Fruit fly (Drosophila melanogaster) S2 (cell line): Measurements from ENCODE around the gene CG15209.

ENCODE experiments used
- CG8478 ChIP-seq: fragments of >200 bp; optimal IDR thresholded peaks from 2 replicates; lab custom pipeline; 2018
- CTCF ChIP-seq, 2 experiments: fragments of >200 bp; optimal IDR thresholded peaks; 2 replicates each; lab custom pipeline; 2018

The CG15209 gene

dm6 chrX:10841717-10842255 is at the start of gene CG15209:
Gene CG15209, plus strand, starts transcription at chrX:10842205.
- no peak for TF ChIP-seq CG8478
- no peak for TF ChIP-seq CTCF (optimal IDR thresholded peaks at IDR 0.05; lab: Kevin White, UChicago)

dm6 chrX:10801033-10801432 is 41.0 kb upstream of the CG15209 start:
- TF ChIP-seq CTCF (optimal IDR thresholded peaks at IDR 0.05; lab: Kevin White, UChicago): no peak
- TF ChIP-seq CG8478: no peak

DNA sequence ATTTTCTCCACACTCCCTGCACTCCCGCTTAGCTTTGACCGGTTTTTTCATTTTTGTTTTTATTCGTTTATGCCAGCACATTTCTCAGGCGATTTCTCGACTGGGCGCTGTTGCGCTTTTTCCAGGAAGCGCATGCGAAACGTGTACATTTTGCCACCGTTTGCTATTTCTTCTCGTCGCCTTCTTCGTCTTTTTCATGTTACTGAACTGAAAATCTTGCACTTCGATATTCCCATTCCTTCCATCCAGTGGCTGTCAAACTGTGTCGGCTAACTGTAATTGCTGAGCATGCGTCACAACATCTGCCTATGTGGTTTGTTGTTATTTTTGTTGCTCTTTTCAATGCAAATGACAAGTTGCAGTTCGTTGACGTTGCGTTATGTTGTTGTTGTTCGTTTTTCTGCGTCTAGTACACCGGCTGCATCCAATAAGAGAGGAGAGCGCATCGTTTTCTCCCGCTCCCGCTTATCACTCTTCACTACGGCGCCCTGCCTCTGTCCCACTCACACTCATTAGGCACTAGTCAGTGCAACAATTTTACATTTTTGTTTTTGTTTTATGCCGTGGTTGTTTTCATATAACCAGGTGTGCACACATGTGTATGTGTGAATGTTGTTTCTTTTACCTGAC is 40.1 kb upstream of the CG15209 start:
- TF ChIP-seq CG8478: no peak
- no peak for TF ChIP-seq CTCF (optimal IDR thresholded peaks at IDR 0.05; lab: Kevin White, UChicago)

- TF ChIP-seq CG8478 (no peak), CTCF (optimal IDR thresholded peaks at IDR 0.05; lab: Kevin White, UChicago) (no peak)
Measured at dm6 chrX:10802457-10803378, 39.3 kb upstream of the CG15209 start.

dm6 chrX:10804042-10804441 is 38.0 kb upstream of the CG15209 start:
- no peak for TF ChIP-seq CG8478
- no peak for TF ChIP-seq CTCF (optimal IDR thresholded peaks at IDR 0.05; lab: Kevin White, UChicago)

DNA sequence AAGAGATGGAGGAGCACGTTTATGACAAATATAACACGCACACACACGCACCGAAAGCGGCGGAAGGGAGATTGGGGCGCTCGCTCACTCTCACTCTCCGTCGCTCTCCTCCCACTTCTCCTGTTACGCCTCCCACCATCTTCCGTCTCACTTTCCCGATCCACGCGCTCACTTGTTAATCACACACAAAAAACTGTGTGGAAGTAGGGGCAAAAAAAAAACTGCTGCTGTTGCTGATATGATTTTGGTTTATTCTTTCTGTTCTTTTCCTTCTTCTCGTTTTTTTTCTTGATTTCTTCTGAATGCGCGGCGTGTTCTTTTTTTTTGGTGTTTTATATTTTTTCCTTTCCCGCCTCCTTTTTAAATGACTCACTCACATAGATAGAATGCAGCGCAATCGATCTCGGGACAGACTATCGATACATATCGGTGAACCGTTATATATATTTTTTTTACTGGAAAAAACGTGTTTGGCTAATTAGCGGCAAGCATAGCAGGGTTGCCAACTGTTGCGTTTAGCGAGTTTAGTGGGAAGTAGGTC is 36.3 kb upstream of the CG15209 start:
- TF ChIP-seq CG8478: no peak
- TF ChIP-seq CTCF (optimal IDR thresholded peaks at IDR 0.05; lab: Kevin White, UChicago): no peak

dm6 chrX:10806718-10807412 is 35.1 kb upstream of the CG15209 start:
- TF ChIP-seq CG8478: no peak
- TF ChIP-seq CTCF (optimal IDR thresholded peaks at IDR 0.05; lab: Kevin White, UChicago): no peak

dm6 chrX:10808684-10809083 is 33.3 kb upstream of the CG15209 start:
- TF ChIP-seq CG8478 (no peak), CTCF (optimal IDR thresholded peaks at IDR 0.05; lab: Kevin White, UChicago) (no peak)

dm6 chrX:10814113-10814512 is 27.9 kb upstream of the CG15209 start:
- no peak for TF ChIP-seq CTCF (optimal IDR thresholded peaks at IDR 0.05; lab: Kevin White, UChicago)
- TF ChIP-seq CG8478: no peak

dm6 chrX:10814832-10815372 is 27.1 kb upstream of the CG15209 start:
- TF ChIP-seq CTCF (optimal IDR thresholded peaks at IDR 0.05; lab: Kevin White, UChicago) (no peak), CG8478 (no peak)

DNA sequence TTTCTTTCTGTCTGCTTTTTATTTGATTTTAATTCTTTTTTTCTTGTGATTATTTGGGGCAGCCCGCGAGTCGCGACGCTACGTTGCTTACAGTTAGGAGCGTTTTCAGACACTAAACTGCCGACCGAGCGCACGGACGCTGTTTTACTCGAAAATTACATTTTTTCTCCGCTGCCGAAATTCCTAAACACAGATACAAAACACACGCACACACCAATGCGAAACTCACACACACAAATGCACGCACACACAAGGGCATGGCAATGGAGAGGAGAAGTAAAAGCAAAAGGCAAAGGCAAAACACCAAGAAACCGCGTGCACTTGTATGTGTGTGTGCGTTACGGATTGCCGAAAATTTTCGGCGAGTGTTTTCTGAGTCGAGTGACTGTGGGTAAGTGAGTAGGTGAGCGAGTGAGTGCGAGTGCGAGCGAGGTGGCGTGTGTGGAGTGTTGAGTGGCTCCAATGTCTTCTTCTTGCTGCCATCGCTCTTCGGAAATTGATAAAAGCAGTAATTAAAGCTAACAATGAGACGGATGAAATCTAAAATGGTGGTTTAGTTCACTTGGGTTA is 26.4 kb upstream of the CG15209 start:
- no peak for TF ChIP-seq CG8478
- TF ChIP-seq CTCF (optimal IDR thresholded peaks at IDR 0.05; lab: Kevin White, UChicago): no peak

- TF ChIP-seq CG8478 (no peak), CTCF (optimal IDR thresholded peaks at IDR 0.05; lab: Kevin White, UChicago) (no peak)
Measured at dm6 chrX:10816856-10817255, 25.1 kb upstream of the CG15209 start.

DNA sequence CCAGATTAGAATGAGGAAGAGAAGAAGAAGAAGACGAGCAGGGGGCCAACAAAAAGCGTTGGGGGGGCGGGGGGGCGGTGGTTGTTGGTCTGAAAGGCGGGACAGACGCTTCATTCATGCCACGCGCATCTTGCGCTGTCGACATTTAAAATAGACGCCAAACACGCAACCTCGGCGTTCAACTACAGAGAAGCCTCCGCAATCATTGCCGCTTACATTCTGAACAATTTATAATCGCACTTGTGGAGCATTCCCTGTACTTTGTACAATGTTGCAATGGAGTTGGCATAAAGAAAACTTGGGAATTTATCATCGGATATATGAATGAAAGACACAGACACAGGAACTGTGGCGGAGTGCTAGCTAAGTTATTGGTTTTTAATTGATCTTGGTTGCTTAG is 21.3 kb upstream of the CG15209 start:
- no peak for TF ChIP-seq CTCF (optimal IDR thresholded peaks at IDR 0.05; lab: Kevin White, UChicago)
- TF ChIP-seq CG8478: no peak

DNA sequence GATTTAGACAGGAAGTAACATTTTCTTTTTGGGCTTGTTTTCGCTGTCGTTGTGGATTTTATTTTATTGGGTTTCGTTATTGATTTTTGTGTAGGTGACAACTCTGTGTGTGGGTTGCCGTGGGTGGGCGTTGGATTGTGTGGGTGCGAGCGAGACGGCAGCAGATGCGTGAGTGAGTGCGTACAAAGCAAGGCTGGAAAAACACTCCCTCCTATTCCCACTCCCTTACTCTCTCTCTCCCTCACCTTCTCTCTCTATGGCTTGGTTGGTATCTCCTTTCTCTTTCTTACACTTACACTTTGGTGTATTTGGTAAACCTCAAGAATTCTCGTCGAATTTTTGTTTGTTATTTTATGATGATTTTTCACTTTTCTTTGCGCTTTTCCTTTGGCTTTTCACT is 19.9 kb upstream of the CG15209 start:
- TF ChIP-seq CG8478: no peak
- TF ChIP-seq CTCF (optimal IDR thresholded peaks at IDR 0.05; lab: Kevin White, UChicago): no peak
